Fruit fly (Drosophila melanogaster) whole organism, embryonic: ENCODE data around the gene CG13949.

Experiments
- BEAF-32 ChIP-seq: fragments of 200-800 bp; sonication (Bioruptor generic); optimal IDR thresholded peaks from 3 replicates; lab custom pipeline; 2017; ENCODE audit warnings: missing biosample characterization, missing genetic modification characterization, mild to moderate bottlenecking, moderate library complexity, missing genetic modification reagents
- CG10654 ChIP-seq: fragments of 200-800 bp; sonication (Bioruptor generic); optimal IDR thresholded peaks from 2 replicates; lab custom pipeline; 2016; ENCODE audit warnings: missing biosample characterization, missing genetic modification characterization
- CG11398 ChIP-seq: fragments of 200-800 bp; sonication (Bioruptor generic); optimal IDR thresholded peaks from 2 replicates; lab custom pipeline; 2016; ENCODE audit warnings: missing biosample characterization, missing genetic modification characterization
- CG12071 ChIP-seq: fragments of 200-800 bp; sonication (Bioruptor generic); optimal IDR thresholded peaks from 3 replicates; lab custom pipeline; 2018; ENCODE audit warnings: missing biosample characterization, mild to moderate bottlenecking, missing genetic modification characterization
- CG12155 ChIP-seq: fragments of 200-800 bp; sonication (Bioruptor generic); optimal IDR thresholded peaks from 3 replicates; lab custom pipeline; 2016; ENCODE audit warnings: missing biosample characterization, missing genetic modification characterization
- CG12236 ChIP-seq: fragments of 200-800 bp; sonication (Bioruptor generic); optimal IDR thresholded peaks from 2 replicates; lab custom pipeline; 2016; ENCODE audit warnings: missing biosample characterization, missing genetic modification characterization
- CG14050 ChIP-seq: fragments of 200-800 bp; sonication (Bioruptor generic); IDR thresholded peaks from 3 replicates; pipeline ENCODE4 v1.3.6; 2022; ENCODE audit warnings: missing biosample characterization, missing genetic modification characterization
- CG14965 ChIP-seq: fragments of 200-800 bp; sonication (Bioruptor generic); optimal IDR thresholded peaks from 2 replicates; lab custom pipeline; 2016; ENCODE audit warnings: missing biosample characterization, missing genetic modification characterization, borderline replicate concordance
- CG2129 ChIP-seq: fragments of 200-800 bp; sonication (Bioruptor generic); IDR thresholded peaks from 2 replicates; pipeline ENCODE4 v1.3.6; 2022; ENCODE audit warnings: missing biosample characterization, missing genetic modification characterization; ENCODE audit not compliant: partially characterized antibody
- CG2678 ChIP-seq: fragments of 200-800 bp; sonication (Bioruptor generic); optimal IDR thresholded peaks from 3 replicates; lab custom pipeline; 2019; ENCODE audit warnings: missing biosample characterization, mild to moderate bottlenecking, missing genetic modification characterization, moderate library complexity
- CG32772 ChIP-seq: fragments of 200-800 bp; sonication (Bioruptor generic); IDR thresholded peaks from 2 replicates; pipeline ENCODE4 v1.3.6; 2022; ENCODE audit warnings: missing biosample characterization, missing genetic modification characterization
- CG3995 ChIP-seq: fragments of 200-800 bp; sonication (Bioruptor generic); optimal IDR thresholded peaks from 3 replicates; lab custom pipeline; 2016; ENCODE audit warnings: missing biosample characterization, missing genetic modification characterization
- CG5180 ChIP-seq: fragments of 200-800 bp; sonication (Bioruptor generic); optimal IDR thresholded peaks from 3 replicates; lab custom pipeline; 2017; ENCODE audit warnings: missing biosample characterization, missing genetic modification characterization, mild to moderate bottlenecking, moderate library complexity, missing genetic modification reagents
- CG5245 ChIP-seq: fragments of 200-800 bp; sonication (Bioruptor generic); optimal IDR thresholded peaks from 3 replicates; lab custom pipeline; 2016; ENCODE audit warnings: missing biosample characterization, missing genetic modification characterization
- CG6654 ChIP-seq: fragments of 200-800 bp; sonication (Bioruptor generic); optimal IDR thresholded peaks from 2 replicates; lab custom pipeline; 2017; ENCODE audit warnings: missing biosample characterization, mild to moderate bottlenecking, missing genetic modification characterization
- CG6791 ChIP-seq: fragments of 200-800 bp; sonication (Bioruptor generic); IDR thresholded peaks from 3 replicates; pipeline ENCODE4 v1.3.6; 2022; ENCODE audit warnings: missing biosample characterization, missing genetic modification characterization; ENCODE audit not compliant: partially characterized antibody
- CG7963 ChIP-seq: fragments of 200-800 bp; sonication (Bioruptor generic); IDR thresholded peaks from 3 replicates; pipeline ENCODE4 v1.3.6; 2022; ENCODE audit warnings: missing biosample characterization, missing genetic modification characterization; ENCODE audit not compliant: partially characterized antibody
- CG8478 ChIP-seq: fragments of >200 bp; optimal IDR thresholded peaks from 2 replicates; lab custom pipeline; 2018
- CG9609 ChIP-seq: fragments of 200-800 bp; sonication (Bioruptor generic); optimal IDR thresholded peaks from 3 replicates; lab custom pipeline; 2016; ENCODE audit warnings: missing biosample characterization, missing genetic modification characterization
- Camta ChIP-seq: fragments of 200-800 bp; sonication (Bioruptor generic); optimal IDR thresholded peaks from 2 replicates; lab custom pipeline; 2016; ENCODE audit warnings: missing biosample characterization, missing genetic modification characterization
- Dad ChIP-seq: fragments of 200-800 bp; sonication (Bioruptor generic); optimal IDR thresholded peaks from 3 replicates; lab custom pipeline; 2016; ENCODE audit warnings: missing biosample characterization, missing genetic modification characterization
- Dp ChIP-seq: fragments of 200-800 bp; sonication (Bioruptor generic); optimal IDR thresholded peaks from 2 replicates; lab custom pipeline; 2018; ENCODE audit warnings: missing biosample characterization, mild to moderate bottlenecking, missing genetic modification characterization, moderate library complexity
- Dref ChIP-seq: fragments of 200-800 bp; sonication (Bioruptor generic); IDR thresholded peaks from 2 replicates; pipeline ENCODE4 v1.3.6; 2022; ENCODE audit warnings: missing biosample characterization, missing genetic modification characterization
- HmgD ChIP-seq: fragments of 200-800 bp; sonication (Bioruptor generic); optimal IDR thresholded peaks from 3 replicates; lab custom pipeline; 2016; ENCODE audit warnings: missing biosample characterization, missing genetic modification characterization
- HmgZ ChIP-seq: fragments of 200-800 bp; sonication (Bioruptor generic); optimal IDR thresholded peaks from 2 replicates; lab custom pipeline; 2018; ENCODE audit warnings: missing biosample characterization, mild to moderate bottlenecking, missing genetic modification characterization
- NC2β ChIP-seq: fragments of 200-800 bp; sonication (Bioruptor generic); optimal IDR thresholded peaks from 2 replicates; lab custom pipeline; 2016; ENCODE audit warnings: missing biosample characterization, missing genetic modification characterization
- Nf-YB ChIP-seq: fragments of 200-800 bp; sonication (Bioruptor generic); optimal IDR thresholded peaks from 3 replicates; lab custom pipeline; 2019; ENCODE audit warnings: missing biosample characterization, mild to moderate bottlenecking, missing genetic modification characterization, moderate library complexity
- Pdp1 ChIP-seq, 2 experiments: fragments of 200-800 bp; sonication (Bioruptor generic); optimal IDR thresholded peaks; 3 replicates each; lab custom pipeline; 2016; ENCODE audit warnings: missing biosample characterization in 2 of 2, missing genetic modification characterization in 2 of 2, mild to moderate bottlenecking in 1 of 2, moderate library complexity in 1 of 2
- Rfx ChIP-seq: fragments of 200-800 bp; sonication (Bioruptor generic); IDR thresholded peaks from 2 replicates; pipeline ENCODE4 v1.3.6; 2022; ENCODE audit warnings: missing biosample characterization, missing genetic modification characterization
- Stat92E ChIP-seq, 3 experiments: fragments of >200 bp in 2 of 3; fragments of 200-800 bp in 1 of 3; sonication (Bioruptor generic) in 1 of 3; optimal IDR thresholded peaks; 2 replicates each; lab custom pipeline; 2017 to 2019; ENCODE audit warnings: missing biosample characterization in 3 of 3, missing genetic modification characterization in 3 of 3, mild to moderate bottlenecking in 1 of 3, moderate library complexity in 1 of 3
- ap ChIP-seq: fragments of 200-800 bp; sonication (Bioruptor generic); IDR thresholded peaks from 2 replicates; pipeline ENCODE4 v1.3.6; 2022; ENCODE audit warnings: missing biosample characterization, missing genetic modification characterization
- cad ChIP-seq: fragments of >200 bp; optimal IDR thresholded peaks from 2 replicates; lab custom pipeline; 2017; ENCODE audit warnings: missing biosample characterization, missing genetic modification characterization
- dmrt11E ChIP-seq: fragments of 200-800 bp; sonication (Bioruptor generic); optimal IDR thresholded peaks from 3 replicates; lab custom pipeline; 2018; ENCODE audit warnings: missing biosample characterization, mild to moderate bottlenecking, missing genetic modification characterization, moderate library complexity
- fd3F ChIP-seq: fragments of 200-800 bp; sonication (Bioruptor generic); optimal IDR thresholded peaks from 2 replicates; lab custom pipeline; 2018; ENCODE audit warnings: missing biosample characterization, mild to moderate bottlenecking, missing genetic modification characterization, moderate library complexity
- gce ChIP-seq: fragments of 200-800 bp; sonication (Bioruptor generic); IDR thresholded peaks from 3 replicates; pipeline ENCODE4 v1.3.6; 2022; ENCODE audit warnings: missing biosample characterization, missing genetic modification characterization
- h ChIP-seq: fragments of >200 bp; optimal IDR thresholded peaks from 2 replicates; lab custom pipeline; 2017
- hkb ChIP-seq, 2 experiments: fragments of 200-800 bp in 1 of 2; fragments of >200 bp in 1 of 2; sonication (Bioruptor generic) in 1 of 2; IDR thresholded peaks in 1 of 2; optimal IDR thresholded peaks in 1 of 2; 2 replicates each; pipeline versions ENCODE4 v1.3.6 to Lab custom; 2017 to 2022; ENCODE audit warnings: missing biosample characterization in 1 of 2, missing genetic modification characterization in 1 of 2
- klu ChIP-seq: fragments of 200-800 bp; sonication (Bioruptor generic); IDR thresholded peaks from 2 replicates; pipeline ENCODE4 v1.3.6; 2022; ENCODE audit warnings: missing biosample characterization, missing genetic modification characterization
- mld ChIP-seq: fragments of 200-800 bp; sonication (Bioruptor generic); IDR thresholded peaks from 3 replicates; pipeline ENCODE4 v1.3.6; 2022; ENCODE audit warnings: missing biosample characterization, missing genetic modification characterization; ENCODE audit not compliant: partially characterized antibody
- nau ChIP-seq: fragments of 200-800 bp; sonication (Bioruptor generic); optimal IDR thresholded peaks from 3 replicates; lab custom pipeline; 2017; ENCODE audit warnings: missing biosample characterization, mild to moderate bottlenecking, missing genetic modification characterization, missing genetic modification reagents
- nmo ChIP-seq: fragments of 200-800 bp; sonication (Bioruptor generic); optimal IDR thresholded peaks from 2 replicates; lab custom pipeline; 2018; ENCODE audit warnings: missing biosample characterization, mild to moderate bottlenecking, missing genetic modification characterization, moderate library complexity
- odd ChIP-seq: fragments of 200-800 bp; sonication (Bioruptor generic); optimal IDR thresholded peaks from 2 replicates; lab custom pipeline; 2017; ENCODE audit warnings: missing biosample characterization, mild to moderate bottlenecking, missing genetic modification characterization
- pan ChIP-seq, 4 experiments: fragments of >200 bp in 3 of 4; fragments of 200-800 bp in 1 of 4; sonication (Bioruptor generic) in 1 of 4; optimal IDR thresholded peaks in 3 of 4; IDR thresholded peaks in 1 of 4; 2 replicates each; pipeline versions ENCODE4 v1.3.6 to Lab custom; 2017 to 2022; ENCODE audit warnings: missing biosample characterization in 2 of 4, missing genetic modification characterization in 2 of 4, mixed read lengths in 1 of 4
- pfk ChIP-seq: fragments of 200-800 bp; sonication (Bioruptor generic); optimal IDR thresholded peaks from 2 replicates; lab custom pipeline; 2018; ENCODE audit warnings: missing biosample characterization, mild to moderate bottlenecking, missing genetic modification characterization, moderate library complexity
- ro ChIP-seq: fragments of 200-800 bp; sonication (Bioruptor generic); IDR thresholded peaks from 2 replicates; pipeline ENCODE4 v1.3.6; 2022; ENCODE audit warnings: missing biosample characterization, missing genetic modification characterization
- scrt ChIP-seq: fragments of 200-800 bp; sonication (Bioruptor generic); optimal IDR thresholded peaks from 2 replicates; lab custom pipeline; 2018; ENCODE audit warnings: missing biosample characterization, mild to moderate bottlenecking, missing genetic modification characterization, moderate library complexity
- sr ChIP-seq: fragments of 200-800 bp; sonication (Bioruptor generic); IDR thresholded peaks from 3 replicates; pipeline ENCODE4 v1.3.6; 2022; ENCODE audit warnings: missing biosample characterization, missing genetic modification characterization
- sug ChIP-seq: fragments of 200-800 bp; optimal IDR thresholded peaks from 2 replicates; lab custom pipeline; 2019; ENCODE audit warnings: missing biosample characterization, mild to moderate bottlenecking, missing genetic modification characterization, moderate library complexity
- twi ChIP-seq: fragments of 200-800 bp; optimal IDR thresholded peaks from 2 replicates; lab custom pipeline; 2019; ENCODE audit warnings: missing biosample characterization, mild to moderate bottlenecking, missing genetic modification characterization, moderate library complexity
- wdn ChIP-seq: fragments of 200-800 bp; sonication (Bioruptor generic); IDR thresholded peaks from 2 replicates; pipeline ENCODE4 v1.3.6; 2022; ENCODE audit warnings: missing biosample characterization, missing genetic modification characterization

The CG13949 gene

DNA sequence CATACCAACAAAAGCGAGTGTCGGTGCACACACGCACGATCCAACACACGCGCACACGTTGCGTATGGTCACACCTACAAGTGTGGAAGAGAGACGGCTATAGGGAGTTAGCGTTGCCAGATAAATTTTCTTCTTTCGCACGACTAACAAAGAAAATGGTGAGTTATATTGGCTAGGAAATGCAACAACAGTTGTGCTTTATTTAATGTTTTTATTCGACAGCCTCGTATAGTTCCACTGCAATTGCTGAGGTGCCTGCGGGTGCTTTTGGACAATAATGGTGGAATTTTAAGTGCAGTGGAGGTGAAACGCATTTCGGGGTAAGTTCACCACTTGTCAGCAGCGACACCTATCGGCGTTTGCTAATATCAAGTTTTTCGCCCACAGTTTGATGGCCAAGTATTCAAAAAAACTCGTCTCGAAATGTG is 16.3 kb downstream of the CG13949 start (continued):
- TF ChIP-seq CG5245 (GFP tag; lab: Kevin White, UChicago), result no peak
- no peak for TF ChIP-seq CG14050 (GFP tag; lab: Robert Waterston, UW)
- peak; percentile 19 for TF ChIP-seq NC2β (GFP tag; lab: Kevin White, UChicago)
- TF ChIP-seq HmgD (GFP tag; lab: Kevin White, UChicago), result peak; percentile 51
- TF ChIP-seq nau (GFP tag; lab: Kevin White, UChicago), result no peak
- TF ChIP-seq pfk (GFP tag; lab: Kevin White, UChicago), result no peak
- TF ChIP-seq CG5180, result no peak
- TF ChIP-seq CG8478 (lab: Kevin White, UChicago), result peak; percentile 88
- no peak for TF ChIP-seq scrt (GFP tag; lab: Kevin White, UChicago)
- TF ChIP-seq CG11398 (GFP tag; lab: Kevin White, UChicago), result no peak
- no peak for TF ChIP-seq CG3995
- TF ChIP-seq h (lab: Kevin White, UChicago), result no peak
- no peak for TF ChIP-seq Nf-YB
- no peak for TF ChIP-seq hkb (optimal IDR thresholded peaks at IDR 0.05; lab: Kevin White, UChicago)
- no peak for TF ChIP-seq hkb (GFP tag; IDR thresholded peaks at IDR 0.05; lab: Robert Waterston, UW)
- TF ChIP-seq CG2129 (GFP tag; lab: Robert Waterston, UW), result no peak
- no peak for TF ChIP-seq fd3F (GFP tag; lab: Kevin White, UChicago)
- peak; percentile 25 for TF ChIP-seq nmo (GFP tag; lab: Kevin White, UChicago)
- TF ChIP-seq ap, result no peak
- no peak for TF ChIP-seq sr (GFP tag; lab: Robert Waterston, UW)
- TF ChIP-seq mld (GFP tag; lab: Robert Waterston, UW), result no peak
- TF ChIP-seq sug (tag; lab: Kevin White, UChicago), result no peak
- TF ChIP-seq HmgZ (tag; lab: Kevin White, UChicago), result peak; percentile 36
- TF ChIP-seq CG14965, result no peak
- TF ChIP-seq CG6654, result peak; percentile 86
- TF ChIP-seq Dref, result peak; percentile 29; the same call in 1 of the 2 replicates
- no peak for TF ChIP-seq Dad (GFP tag; lab: Kevin White, UChicago)
- TF ChIP-seq wdn (GFP tag; lab: Robert Waterston, UW), result no peak
- no peak for TF ChIP-seq odd (GFP tag; lab: Kevin White, UChicago)
- TF ChIP-seq CG7963 (GFP tag; lab: Robert Waterston, UW), result 0 out of 3 replicates have a peak, but pooled peaks have one; percentile 17
- no peak for TF ChIP-seq Camta (GFP tag; lab: Kevin White, UChicago)
- TF ChIP-seq BEAF-32, result peak; percentile 17
- TF ChIP-seq CG10654 (GFP tag; lab: Kevin White, UChicago), result no peak
- peak; percentile 11 for TF ChIP-seq CG12155 (GFP tag; lab: Kevin White, UChicago)
- TF ChIP-seq Stat92E (GFP tag; optimal IDR thresholded peaks at IDR 0.05; lab: Kevin White, UChicago), result no peak
- peak; percentile 39 for TF ChIP-seq CG9609 (GFP tag; lab: Kevin White, UChicago)
- no peak for TF ChIP-seq gce (GFP tag; lab: Robert Waterston, UW)
- TF ChIP-seq Rfx (GFP tag; lab: Robert Waterston, UW), result peak; percentile 37
- TF ChIP-seq CG6791 (GFP tag; lab: Robert Waterston, UW), result 0 out of 3 replicates have a peak, but pooled peaks have one; percentile 17
- TF ChIP-seq Dp (GFP tag; lab: Kevin White, UChicago), result peak; percentile 9
- no peak for TF ChIP-seq CG2678 (tag; lab: Kevin White, UChicago)
- TF ChIP-seq CG32772, result no peak
- TF ChIP-seq cad (GFP tag; lab: Kevin White, UChicago), result no peak
- TF ChIP-seq dmrt11E, result no peak
- TF ChIP-seq ro (GFP tag; lab: Robert Waterston, UW), result no peak
- TF ChIP-seq Pdp1 (GFP tag; optimal IDR thresholded peaks at IDR 0.05; lab: Kevin White, UChicago), result peak in 1 of 2 experiments; percentile 7
- no peak for TF ChIP-seq pan (optimal IDR thresholded peaks at IDR 0.05; lab: Kevin White, UChicago)
- no peak for TF ChIP-seq pan (GFP tag; optimal IDR thresholded peaks at IDR 0.05 in 1 of 2, IDR thresholded peaks at IDR 0.05 in 1 of 2)
- TF ChIP-seq twi (tag; lab: Kevin White, UChicago), result no peak
- no peak for TF ChIP-seq klu
- TF ChIP-seq CG12071 (GFP tag; lab: Kevin White, UChicago), result no peak
- TF ChIP-seq CG12236 (GFP tag; lab: Kevin White, UChicago), result no peak
